Fruit fly (Drosophila melanogaster): ENCODE measurements around the gene Pka-R1.

The Pka-R1 gene

dm6 chr3L:20778224-20779063, 37.5 kb upstream of the Pka-R1 start, which contains the start of the genes Pex16 and Pex14 (continued):
- TF ChIP-seq CHES-1-like (GFP tag; optimal IDR thresholded peaks at IDR 0.05) (peak; percentile 60), hth (optimal IDR thresholded peaks at IDR 0.05) (no peak), bigmax (GFP tag; optimal IDR thresholded peaks at IDR 0.05) (no peak), Mad (GFP tag; optimal IDR thresholded peaks at IDR 0.05) (peak; percentile 58), MTF-1 (GFP tag; optimal IDR thresholded peaks at IDR 0.05; ENCODE audit: borderline replicate concordance) (no peak), CG7786 (GFP tag; optimal IDR thresholded peaks at IDR 0.05) (peak; percentile 81), CG12104 (GFP tag; optimal IDR thresholded peaks at IDR 0.05) (peak; percentile 42), Fer3 (tag; optimal IDR thresholded peaks at IDR 0.05) (peak; percentile 60), bab2 (GFP tag; optimal IDR thresholded peaks at IDR 0.05) (peak; percentile 82), Hand (GFP tag; optimal IDR thresholded peaks at IDR 0.05) (no peak), twi (tag; optimal IDR thresholded peaks at IDR 0.05) (peak; percentile 42), gcm (GFP tag; optimal IDR thresholded peaks at IDR 0.05) (no peak), Rfx (GFP tag; IDR thresholded peaks at IDR 0.05) (peak; percentile 85), wdn (GFP tag; IDR thresholded peaks at IDR 0.05) (peak; percentile 37; the same call in 1 of the 2 replicates), Trl (optimal IDR thresholded peaks at IDR 0.05) (no peak), Trl (GFP tag; optimal IDR thresholded peaks at IDR 0.05) (peak; percentile 78), Dll (GFP tag; IDR thresholded peaks at IDR 0.05; ENCODE audit: partially characterized antibody) (no peak), CG10979 (tag; optimal IDR thresholded peaks at IDR 0.05) (peak; percentile 39), mirr (GFP tag; optimal IDR thresholded peaks at IDR 0.05) (no peak), ase (GFP tag; IDR thresholded peaks at IDR 0.05) (peak; percentile 69; the same call in 2 of the 3 replicates), CG9817 (tag; optimal IDR thresholded peaks at IDR 0.05) (peak; percentile 76), CG16779 (GFP tag; IDR thresholded peaks at IDR 0.05) (no peak), Hr39 (optimal IDR thresholded peaks at IDR 0.05) (no peak), Bgb (GFP tag; IDR thresholded peaks at IDR 0.05; ENCODE audit: partially characterized antibody) (no peak), pnt (GFP tag; optimal IDR thresholded peaks at IDR 0.05) (peak; percentile 86), CG14860 (GFP tag; IDR thresholded peaks at IDR 0.05; ENCODE audit: partially characterized antibody) (no peak), Hey (tag; optimal IDR thresholded peaks at IDR 0.05) (no peak), Dbx (GFP tag; IDR thresholded peaks at IDR 0.05) (peak; percentile 65; the same call in 2 of the 3 replicates), CG11696 (GFP tag; IDR thresholded peaks at IDR 0.05) (peak; percentile 48; the same call in 1 of the 2 replicates), ranshi (GFP tag; IDR thresholded peaks at IDR 0.05) (peak; percentile 71), Pdp1 (GFP tag; optimal IDR thresholded peaks at IDR 0.05) (peak; percentile 68 to 82), CG1529 (GFP tag; optimal IDR thresholded peaks at IDR 0.05) (peak; percentile 23), Opbp (GFP tag; IDR thresholded peaks at IDR 0.05; ENCODE audit: partially characterized antibody) (no peak), Blimp-1 (GFP tag; optimal IDR thresholded peaks at IDR 0.05) (no peak), oc (tag; optimal IDR thresholded peaks at IDR 0.05) (no peak), her (GFP tag; optimal IDR thresholded peaks at IDR 0.05) (peak; percentile 66), CG10543 (GFP tag; optimal IDR thresholded peaks at IDR 0.05) (peak; percentile 65), zfh1 (GFP tag; IDR thresholded peaks at IDR 0.05) (peak; percentile 74; the same call in 2 of the 3 replicates), C15 (GFP tag; IDR thresholded peaks at IDR 0.05) (0 out of 3 replicates have a peak, but pooled peaks have one; percentile 42), CG11398 (GFP tag; optimal IDR thresholded peaks at IDR 0.05) (peak; percentile 38), CG17612 (GFP tag; IDR thresholded peaks at IDR 0.05) (no peak), CG1233 (GFP tag; optimal IDR thresholded peaks at IDR 0.05) (peak; percentile 57), gem (tag; optimal IDR thresholded peaks at IDR 0.05) (peak; percentile 77), CG9215 (GFP tag; IDR thresholded peaks at IDR 0.05) (peak; percentile 82), Antp (GFP tag; optimal IDR thresholded peaks at IDR 0.05) (peak; percentile 81), zf30C (GFP tag; optimal IDR thresholded peaks at IDR 0.05) (no peak), CG31441 (GFP tag; IDR thresholded peaks at IDR 0.05) (no peak; the same call in 1 of the 2 replicates), H2.0 (GFP tag; IDR thresholded peaks at IDR 0.05) (peak; percentile 71), CG43689 (GFP tag; IDR thresholded peaks at IDR 0.05) (0 out of 2 replicates have a peak, but pooled peaks have one; percentile 11)
